Worm (Caenorhabditis elegans) whole organism, L1 larva: Measurements from ENCODE around the gene golg-4.

Experiments used
- C04F5.9 ChIP-seq: sonication (generic microtip); optimal IDR thresholded peaks from 2 replicates; lab custom pipeline; 2016; ENCODE audit warnings: missing genetic modification characterization, missing compliant biosample characterization
- C16A3.4 ChIP-seq: fragments of 150-350 bp; optimal IDR thresholded peaks from 2 replicates; lab custom pipeline; 2014; ENCODE audit warnings: missing biosample characterization, missing genetic modification characterization
- C34B4.2 ChIP-seq: sonication (generic microtip); optimal IDR thresholded peaks from 2 replicates; lab custom pipeline; 2017; ENCODE audit warnings: mild to moderate bottlenecking, missing genetic modification characterization, missing compliant biosample characterization
- Y116A8C.19 ChIP-seq: sonication (generic microtip); optimal IDR thresholded peaks from 2 replicates; lab custom pipeline; 2016; ENCODE audit warnings: missing compliant biosample characterization, missing genetic modification characterization, borderline replicate concordance
- aly-2 ChIP-seq: fragments of 150-350 bp; optimal IDR thresholded peaks from 2 replicates; lab custom pipeline; 2014; ENCODE audit warnings: missing biosample characterization, missing genetic modification characterization
- ama-1 ChIP-seq: fragments of 150-350 bp; optimal IDR thresholded peaks from 2 replicates; lab custom pipeline; 2014
- blmp-1 ChIP-seq: fragments of 150-350 bp; optimal IDR thresholded peaks from 2 replicates; lab custom pipeline; 2014; ENCODE audit warnings: missing biosample characterization, missing genetic modification characterization
- ceh-8 ChIP-seq: fragments of 200-800 bp; sonication (Bioruptor generic); optimal IDR thresholded peaks from 2 replicates; lab custom pipeline; 2018; ENCODE audit warnings: mild to moderate bottlenecking, missing genetic modification characterization, moderate library complexity, missing compliant biosample characterization
- ceh-88 ChIP-seq: fragments of 200-800 bp; sonication (Bioruptor generic); IDR thresholded peaks from 2 replicates; pipeline ENCODE4 v1.3.6; 2022; ENCODE audit warnings: missing genetic modification characterization, missing compliant biosample characterization
- ceh-90 ChIP-seq: sonication (generic microtip); optimal IDR thresholded peaks from 2 replicates; lab custom pipeline; 2016; ENCODE audit warnings: missing genetic modification characterization, missing compliant biosample characterization
- dpl-1 ChIP-seq, 3 experiments: fragments of 150-350 bp in 2 of 3; sonication (generic microtip) in 1 of 3; optimal IDR thresholded peaks; 2 replicates each; lab custom pipeline; 2014 to 2017; ENCODE audit warnings: missing biosample characterization in 3 of 3, missing genetic modification characterization in 3 of 3, missing genetic modification reagents in 3 of 3
- dsc-1 ChIP-seq: sonication (generic microtip); optimal IDR thresholded peaks from 2 replicates; lab custom pipeline; 2016; ENCODE audit warnings: mild to moderate bottlenecking, missing genetic modification characterization, missing compliant biosample characterization
- efl-1 ChIP-seq, 4 experiments: fragments of 150-350 bp; optimal IDR thresholded peaks in 3 of 4; peaks in 1 of 4; 1 replicate in 1 of 4; 2 replicates in 3 of 4; lab custom pipeline; 2014; ENCODE audit warnings: missing biosample characterization in 2 of 4, missing genetic modification characterization in 2 of 4, missing genetic modification reagents in 2 of 4
- elt-3 ChIP-seq, 6 experiments: fragments of 150-350 bp in 1 of 6; sonication (generic microtip); optimal IDR thresholded peaks; 2 replicates each; lab custom pipeline; 2017 to 2018; ENCODE audit warnings: missing biosample characterization in 6 of 6, missing genetic modification characterization in 6 of 6, inconsistent platforms in 1 of 6
- ets-5 ChIP-seq: fragments of 200-800 bp; sonication (Bioruptor generic); IDR thresholded peaks from 2 replicates; pipeline ENCODE4 v1.3.6; 2022; ENCODE audit warnings: missing genetic modification characterization, missing compliant biosample characterization
- fkh-10 ChIP-seq: sonication (generic microtip); optimal IDR thresholded peaks from 2 replicates; lab custom pipeline; 2017; ENCODE audit warnings: missing biosample characterization, missing genetic modification reagents, missing genetic modification characterization
- fos-1 ChIP-seq: fragments of 150-350 bp; optimal IDR thresholded peaks from 2 replicates; lab custom pipeline; 2014; ENCODE audit warnings: missing biosample characterization, missing genetic modification characterization
- hlh-17 ChIP-seq: fragments of 200-800 bp; sonication (Bioruptor generic); optimal IDR thresholded peaks from 2 replicates; lab custom pipeline; 2018; ENCODE audit warnings: missing genetic modification characterization, mild to moderate bottlenecking, missing compliant biosample characterization, moderate library complexity, borderline replicate concordance
- hlh-4 ChIP-seq: sonication (generic microtip); optimal IDR thresholded peaks from 2 replicates; lab custom pipeline; 2016; ENCODE audit warnings: mild to moderate bottlenecking, missing genetic modification characterization, missing compliant biosample characterization
- hpl-2 ChIP-seq: fragments of 150-350 bp; optimal IDR thresholded peaks from 2 replicates; lab custom pipeline; 2014; ENCODE audit warnings: missing biosample characterization, missing genetic modification reagents, missing genetic modification characterization
- irx-1 ChIP-seq: sonication (generic microtip); optimal IDR thresholded peaks from 2 replicates; lab custom pipeline; 2016; ENCODE audit warnings: missing genetic modification characterization, missing compliant biosample characterization
- jun-1 ChIP-seq: fragments of 150-350 bp; optimal IDR thresholded peaks from 2 replicates; lab custom pipeline; 2014; ENCODE audit warnings: missing biosample characterization, missing genetic modification reagents, missing genetic modification characterization
- lin-13 ChIP-seq: fragments of 150-350 bp; optimal IDR thresholded peaks from 2 replicates; lab custom pipeline; 2014; ENCODE audit warnings: missing biosample characterization, missing genetic modification reagents, missing genetic modification characterization
- lin-15B ChIP-seq: fragments of 150-350 bp; sonication (generic microtip); optimal IDR thresholded peaks from 3 replicates; lab custom pipeline; 2014; ENCODE audit warnings: missing biosample characterization, missing genetic modification characterization
- lin-35 ChIP-seq, 2 experiments: fragments of 150-350 bp; optimal IDR thresholded peaks; 2 replicates each; lab custom pipeline; 2014; ENCODE audit warnings: missing biosample characterization in 2 of 2, missing genetic modification characterization in 2 of 2, missing genetic modification reagents in 2 of 2
- lin-39 ChIP-seq: fragments of 150-350 bp; optimal IDR thresholded peaks from 2 replicates; lab custom pipeline; 2014; ENCODE audit warnings: missing biosample characterization, missing genetic modification reagents, missing genetic modification characterization
- lir-3 ChIP-seq: sonication (generic microtip); optimal IDR thresholded peaks from 2 replicates; lab custom pipeline; 2016; ENCODE audit warnings: mild to moderate bottlenecking, missing genetic modification characterization, moderate library complexity, missing compliant biosample characterization; ENCODE audit not compliant: poor library complexity
- mdl-1 ChIP-seq, 2 experiments: fragments of 150-350 bp; optimal IDR thresholded peaks; 2 replicates each; lab custom pipeline; 2014 to 2017; ENCODE audit warnings: missing biosample characterization in 2 of 2, missing genetic modification characterization in 2 of 2, inconsistent platforms in 1 of 2
- nhr-11 ChIP-seq: fragments of 150-350 bp; optimal IDR thresholded peaks from 2 replicates; lab custom pipeline; 2014; ENCODE audit warnings: missing biosample characterization, missing genetic modification characterization
- nhr-12 ChIP-seq: sonication (generic microtip); optimal IDR thresholded peaks from 2 replicates; lab custom pipeline; 2017; ENCODE audit warnings: missing biosample characterization, missing genetic modification characterization
- nhr-19 ChIP-seq: fragments of 200-800 bp; sonication (Bioruptor generic); conservative IDR thresholded peaks from 2 replicates; pipeline ENCODE4 v1.3.6; 2022; ENCODE audit warnings: missing genetic modification characterization, missing compliant biosample characterization
- nhr-28 ChIP-seq: fragments of 150-350 bp; optimal IDR thresholded peaks from 2 replicates; lab custom pipeline; 2014; ENCODE audit warnings: missing biosample characterization, missing genetic modification characterization
- nhr-47 ChIP-seq: sonication (generic microtip); optimal IDR thresholded peaks from 2 replicates; lab custom pipeline; 2016; ENCODE audit warnings: mild to moderate bottlenecking, missing genetic modification characterization, moderate library complexity, missing compliant biosample characterization
- nhr-71 ChIP-seq: sonication (generic microtip); optimal IDR thresholded peaks from 2 replicates; lab custom pipeline; 2016; ENCODE audit warnings: mild to moderate bottlenecking, missing genetic modification characterization, moderate library complexity, missing compliant biosample characterization
- nhr-77 ChIP-seq: fragments of 150-350 bp; optimal IDR thresholded peaks from 2 replicates; lab custom pipeline; 2014; ENCODE audit warnings: missing biosample characterization, missing genetic modification characterization
- nhr-84 ChIP-seq: sonication (generic microtip); optimal IDR thresholded peaks from 2 replicates; lab custom pipeline; 2017; ENCODE audit warnings: missing biosample characterization, missing genetic modification characterization
- nhr-85 ChIP-seq: sonication (generic microtip); peaks from one replicate; lab custom pipeline; 2016; ENCODE audit warnings: missing genetic modification characterization, inconsistent platforms, missing compliant biosample characterization
- pag-3 ChIP-seq: sonication (generic microtip); optimal IDR thresholded peaks from 2 replicates; lab custom pipeline; 2017; ENCODE audit warnings: missing genetic modification characterization, mild to moderate bottlenecking, missing compliant biosample characterization, antibody characterized with exemption, borderline replicate concordance; ENCODE audit not compliant: insufficient read depth
- pax-3 ChIP-seq: fragments of 200-800 bp; sonication (Bioruptor generic); optimal IDR thresholded peaks from 2 replicates; lab custom pipeline; 2018; ENCODE audit warnings: mild to moderate bottlenecking, missing genetic modification characterization, moderate library complexity, missing compliant biosample characterization
- rnt-1 ChIP-seq: sonication (generic microtip); optimal IDR thresholded peaks from 2 replicates; lab custom pipeline; 2016; ENCODE audit warnings: mild to moderate bottlenecking, missing genetic modification characterization, moderate library complexity, missing compliant biosample characterization
- skn-1 ChIP-seq: fragments of 150-350 bp; optimal IDR thresholded peaks from 2 replicates; lab custom pipeline; 2014; ENCODE audit warnings: missing biosample characterization, missing genetic modification characterization
- snpc-4 ChIP-seq: fragments of 150-350 bp; optimal IDR thresholded peaks from 2 replicates; lab custom pipeline; 2014; ENCODE audit warnings: missing biosample characterization, missing genetic modification characterization
- snu-23 ChIP-seq: sonication (generic microtip); optimal IDR thresholded peaks from 2 replicates; lab custom pipeline; 2016; ENCODE audit warnings: missing genetic modification characterization, missing compliant biosample characterization
- sptf-1 ChIP-seq: fragments of 150-350 bp; optimal IDR thresholded peaks from 2 replicates; lab custom pipeline; 2014; ENCODE audit warnings: missing biosample characterization, missing genetic modification characterization
- sup-37 ChIP-seq: fragments of 200-800 bp; sonication (Bioruptor generic); optimal IDR thresholded peaks from 2 replicates; lab custom pipeline; 2018; ENCODE audit warnings: mild to moderate bottlenecking, missing genetic modification characterization, missing compliant biosample characterization
- tbx-2 ChIP-seq: sonication (generic microtip); optimal IDR thresholded peaks from 2 replicates; lab custom pipeline; 2016; ENCODE audit warnings: missing genetic modification characterization, missing compliant biosample characterization
- tlp-1 ChIP-seq: fragments of 150-350 bp; optimal IDR thresholded peaks from 2 replicates; lab custom pipeline; 2014; ENCODE audit warnings: missing biosample characterization, missing genetic modification characterization
- unc-130 ChIP-seq: fragments of 150-350 bp; optimal IDR thresholded peaks from 2 replicates; lab custom pipeline; 2017; ENCODE audit warnings: missing biosample characterization, missing genetic modification characterization, inconsistent platforms
- unc-62 ChIP-seq: fragments of 150-350 bp; optimal IDR thresholded peaks from 2 replicates; lab custom pipeline; 2014; ENCODE audit warnings: missing biosample characterization, missing genetic modification reagents, missing genetic modification characterization
- unc-86 ChIP-seq: sonication (generic microtip); optimal IDR thresholded peaks from 2 replicates; lab custom pipeline; 2016; ENCODE audit warnings: missing genetic modification characterization, missing compliant biosample characterization
- vab-15 ChIP-seq: sonication (generic microtip); optimal IDR thresholded peaks from 2 replicates; lab custom pipeline; 2017; ENCODE audit warnings: missing genotype, mild to moderate bottlenecking, missing genetic modification characterization, missing compliant biosample characterization
- xbp-1 ChIP-seq: sonication (generic microtip); optimal IDR thresholded peaks from 2 replicates; lab custom pipeline; 2016; ENCODE audit warnings: missing genetic modification characterization, missing compliant biosample characterization
- zip-4 ChIP-seq: fragments of 200-800 bp; sonication (Bioruptor generic); optimal IDR thresholded peaks from 2 replicates; lab custom pipeline; 2018; ENCODE audit warnings: mild to moderate bottlenecking, missing genetic modification characterization, moderate library complexity, missing compliant biosample characterization
- ztf-4 ChIP-seq: fragments of 150-350 bp; optimal IDR thresholded peaks from 2 replicates; lab custom pipeline; 2014; ENCODE audit warnings: missing biosample characterization, missing genetic modification characterization

golg-4 gene

DNA sequence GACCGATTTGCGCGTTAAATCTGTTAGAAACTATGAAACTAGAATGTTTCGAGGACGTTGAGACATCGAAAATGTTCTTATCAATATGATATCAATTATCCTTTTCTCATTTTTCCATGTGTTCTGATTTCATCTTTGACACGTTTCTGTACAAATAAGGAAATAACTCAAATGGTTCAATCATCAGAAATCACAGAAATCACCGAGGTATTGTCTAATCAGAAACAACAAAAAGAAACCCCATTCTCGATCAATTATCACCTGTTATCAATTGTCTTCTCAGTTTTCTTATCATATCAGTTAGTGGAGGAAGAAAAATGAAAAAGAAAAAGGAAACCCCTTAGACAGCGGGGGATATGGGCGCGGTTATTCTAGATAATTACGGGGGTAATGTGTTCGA lies 29.8 kb downstream of the golg-4 start:
- no peak for TF ChIP-seq lin-15B (tag; lab: Kevin White, UChicago)
- no peak for TF ChIP-seq ets-5 (GFP tag; lab: Robert Waterston, UW)
- TF ChIP-seq lin-39 (tag; lab: Kevin White, UChicago): no peak
- no peak for TF ChIP-seq fos-1 (tag; lab: Kevin White, UChicago)
- no peak for TF ChIP-seq C04F5.9 (tag; lab: Kevin White, UChicago)
- TF ChIP-seq nhr-28 (tag; lab: Kevin White, UChicago): no peak
- peak in 5 of 6 experiments; percentile 37 to 92 (median 44) for TF ChIP-seq elt-3 (tag; optimal IDR thresholded peaks at IDR 0.05; lab: Kevin White, UChicago)
- no peak for TF ChIP-seq unc-86
- TF ChIP-seq sptf-1: no peak
- TF ChIP-seq zip-4 (GFP tag; lab: Kevin White, UChicago): no peak
- no peak for TF ChIP-seq snpc-4 (tag; lab: Kevin White, UChicago)
- no peak for TF ChIP-seq ceh-8 (GFP tag; lab: Kevin White, UChicago)
- no peak for TF ChIP-seq vab-15 (tag; lab: Kevin White, UChicago)
- no peak for TF ChIP-seq nhr-84
- no peak for TF ChIP-seq dsc-1 (tag; lab: Kevin White, UChicago)
- TF ChIP-seq ceh-90 (tag; lab: Kevin White, UChicago): no peak
- no peak for TF ChIP-seq hpl-2 (GFP tag; lab: Kevin White, UChicago)
- no peak for TF ChIP-seq fkh-10
- no peak for TF ChIP-seq tlp-1
- TF ChIP-seq hlh-17: no peak
- TF ChIP-seq hlh-4: no peak
- TF ChIP-seq lin-13 (GFP tag; lab: Kevin White, UChicago): no peak
- no peak for TF ChIP-seq unc-130
- TF ChIP-seq C16A3.4 (tag; lab: Kevin White, UChicago): no peak
- no peak for TF ChIP-seq sup-37 (GFP tag; lab: Kevin White, UChicago)
- no peak for TF ChIP-seq jun-1 (tag; lab: Kevin White, UChicago)
- TF ChIP-seq xbp-1 (tag; lab: Kevin White, UChicago): no peak
- TF ChIP-seq pag-3 (tag; lab: Kevin White, UChicago): no peak
- TF ChIP-seq aly-2: no peak
- no peak for TF ChIP-seq lir-3
- TF ChIP-seq lin-35 (GFP tag; optimal IDR thresholded peaks at IDR 0.05; lab: Kevin White, UChicago): no peak
- TF ChIP-seq Y116A8C.19 (tag; lab: Kevin White, UChicago): no peak
- TF ChIP-seq efl-1 (optimal IDR thresholded peaks at IDR 0.05; lab: Kevin White, UChicago): no peak
- TF ChIP-seq efl-1 (GFP tag; optimal IDR thresholded peaks at IDR 0.05 in 1 of 2; lab: Kevin White, UChicago): no peak
- no peak for TF ChIP-seq ceh-88
- no peak for TF ChIP-seq irx-1 (tag; lab: Kevin White, UChicago)
- no peak for TF ChIP-seq skn-1
- TF ChIP-seq blmp-1 (tag; lab: Kevin White, UChicago): peak; percentile 70
- TF ChIP-seq nhr-71 (tag; lab: Kevin White, UChicago): peak; percentile 41
- no peak for TF ChIP-seq ztf-4 (tag; lab: Kevin White, UChicago)
- TF ChIP-seq rnt-1 (tag; lab: Kevin White, UChicago): no peak
- TF ChIP-seq mdl-1 (tag; optimal IDR thresholded peaks at IDR 0.05; lab: Kevin White, UChicago): no peak
- peak; percentile 83 for TF ChIP-seq nhr-85 (tag; lab: Kevin White, UChicago)
- no peak for TF ChIP-seq nhr-11 (tag; lab: Kevin White, UChicago)
- no peak for TF ChIP-seq tbx-2 (tag; lab: Kevin White, UChicago)
- no peak for TF ChIP-seq unc-62 (GFP tag; lab: Kevin White, UChicago)
- no peak for TF ChIP-seq dpl-1 (GFP tag; optimal IDR thresholded peaks at IDR 0.05; lab: Kevin White, UChicago)
- no peak for TF ChIP-seq ama-1 (lab: Kevin White, UChicago)
- TF ChIP-seq nhr-77 (tag; lab: Kevin White, UChicago): no peak
- TF ChIP-seq nhr-47 (tag; lab: Kevin White, UChicago): no peak
- TF ChIP-seq nhr-19: no peak
- no peak for TF ChIP-seq snu-23 (GFP tag; lab: Kevin White, UChicago)
- TF ChIP-seq nhr-12 (tag; lab: Kevin White, UChicago): no peak
- TF ChIP-seq pax-3 (tag; lab: Kevin White, UChicago): no peak
- no peak for TF ChIP-seq C34B4.2
